Fruit fly (Drosophila melanogaster) whole organism, embryonic: ENCODE measurements around the gene CG5687.

Source experiments
- ATbp ChIP-seq: fragments of 200-800 bp; sonication (Bioruptor generic); optimal IDR thresholded peaks from 2 replicates; lab custom pipeline; 2017; ENCODE audit warnings: missing biosample characterization, mild to moderate bottlenecking, missing genetic modification characterization, missing genetic modification reagents
- Aef1 ChIP-seq: fragments of 200-800 bp; sonication (Bioruptor generic); IDR thresholded peaks from 3 replicates; pipeline ENCODE4 v1.3.6; 2022; ENCODE audit warnings: missing biosample characterization, missing genetic modification characterization
- Atf6 ChIP-seq: fragments of 200-800 bp; sonication (Bioruptor generic); IDR thresholded peaks from 2 replicates; pipeline ENCODE4 v1.3.6; 2022; ENCODE audit warnings: missing biosample characterization, missing genetic modification characterization
- Awh ChIP-seq: fragments of 200-800 bp; sonication (Bioruptor generic); IDR thresholded peaks from 2 replicates; pipeline ENCODE4, ENCODE4 v1.3.6; 2022; ENCODE audit warnings: missing biosample characterization, missing genetic modification characterization
- CG10431 ChIP-seq: fragments of 200-800 bp; sonication (Bioruptor generic); optimal IDR thresholded peaks from 3 replicates; lab custom pipeline; 2018; ENCODE audit warnings: missing biosample characterization, mild to moderate bottlenecking, missing genetic modification characterization
- CG11247 ChIP-seq: fragments of 200-800 bp; sonication (Bioruptor generic); IDR thresholded peaks from 2 replicates; pipeline ENCODE4 v1.3.6; 2022; ENCODE audit warnings: missing biosample characterization, missing genetic modification characterization
- CG11398 ChIP-seq: fragments of 200-800 bp; sonication (Bioruptor generic); optimal IDR thresholded peaks from 2 replicates; lab custom pipeline; 2016; ENCODE audit warnings: missing biosample characterization, missing genetic modification characterization
- CG12942 ChIP-seq: fragments of 200-800 bp; sonication (Bioruptor generic); optimal IDR thresholded peaks from 3 replicates; lab custom pipeline; 2016; ENCODE audit warnings: missing biosample characterization, missing genetic modification characterization
- CG13287 ChIP-seq: fragments of 200-800 bp; sonication (Bioruptor generic); IDR thresholded peaks from 2 replicates; pipeline ENCODE4 v1.3.6; 2022; ENCODE audit warnings: missing biosample characterization, missing genetic modification characterization; ENCODE audit not compliant: partially characterized antibody
- CG15269 ChIP-seq: fragments of 200-800 bp; sonication (Bioruptor generic); optimal IDR thresholded peaks from 2 replicates; lab custom pipeline; 2018; ENCODE audit warnings: missing biosample characterization, mild to moderate bottlenecking, missing genetic modification characterization, moderate library complexity
- CG1529 ChIP-seq: fragments of 200-800 bp; sonication (Bioruptor generic); optimal IDR thresholded peaks from 3 replicates; lab custom pipeline; 2018; ENCODE audit warnings: missing biosample characterization, missing genetic modification characterization
- CG15479 ChIP-seq: fragments of 200-800 bp; sonication (Bioruptor generic); optimal IDR thresholded peaks from 3 replicates; lab custom pipeline; 2019; ENCODE audit warnings: missing biosample characterization, mild to moderate bottlenecking, missing genetic modification characterization, moderate library complexity
- CG17328 ChIP-seq: fragments of 200-800 bp; sonication (Bioruptor generic); IDR thresholded peaks from 2 replicates; pipeline ENCODE4 v1.3.6; 2022; ENCODE audit warnings: missing biosample characterization, missing genetic modification characterization
- CG2712 ChIP-seq: fragments of 200-800 bp; optimal IDR thresholded peaks from 3 replicates; lab custom pipeline; 2019; ENCODE audit warnings: missing biosample characterization, mild to moderate bottlenecking, missing genetic modification characterization, moderate library complexity
- CG31224 ChIP-seq: fragments of 200-800 bp; sonication (Bioruptor generic); IDR thresholded peaks from 2 replicates; pipeline ENCODE4 v1.3.6; 2022; ENCODE audit warnings: missing biosample characterization, missing genetic modification characterization
- CG31365 ChIP-seq: fragments of 200-800 bp; sonication (Bioruptor generic); optimal IDR thresholded peaks from 2 replicates; lab custom pipeline; 2018; ENCODE audit warnings: missing biosample characterization, mild to moderate bottlenecking, missing genetic modification characterization
- CG6654 ChIP-seq: fragments of 200-800 bp; sonication (Bioruptor generic); optimal IDR thresholded peaks from 2 replicates; lab custom pipeline; 2017; ENCODE audit warnings: missing biosample characterization, mild to moderate bottlenecking, missing genetic modification characterization
- CG6689 ChIP-seq: fragments of 200-800 bp; sonication (Bioruptor generic); IDR thresholded peaks from 2 replicates; pipeline ENCODE4 v1.3.6; 2022; ENCODE audit warnings: missing biosample characterization, missing genetic modification characterization
- CG7745 ChIP-seq: fragments of 200-800 bp; sonication (Bioruptor generic); optimal IDR thresholded peaks from 2 replicates; lab custom pipeline; 2018; ENCODE audit warnings: missing biosample characterization, mild to moderate bottlenecking, missing genetic modification characterization, moderate library complexity
- CG7786 ChIP-seq: fragments of 200-800 bp; sonication (Bioruptor generic); optimal IDR thresholded peaks from 2 replicates; lab custom pipeline; 2016; ENCODE audit warnings: missing biosample characterization, missing genetic modification characterization
- CG7928 ChIP-seq: fragments of 200-800 bp; sonication (Bioruptor generic); optimal IDR thresholded peaks from 2 replicates; lab custom pipeline; 2017; ENCODE audit warnings: missing biosample characterization, mild to moderate bottlenecking, missing genetic modification characterization
- CG8944 ChIP-seq: fragments of 200-800 bp; sonication (Bioruptor generic); optimal IDR thresholded peaks from 3 replicates; lab custom pipeline; 2016; ENCODE audit warnings: missing biosample characterization, missing genetic modification characterization
- Dbx ChIP-seq: fragments of 200-800 bp; sonication (Bioruptor generic); IDR thresholded peaks from 3 replicates; pipeline ENCODE4 v1.3.6; 2022; ENCODE audit warnings: missing biosample characterization, missing genetic modification characterization
- Doc2 ChIP-seq: fragments of 200-800 bp; sonication (Bioruptor generic); IDR thresholded peaks from 2 replicates; pipeline ENCODE4 v1.3.6; 2022; ENCODE audit warnings: missing biosample characterization, missing genetic modification characterization
- E2f2 ChIP-seq: fragments of 200-800 bp; sonication (Bioruptor generic); IDR thresholded peaks from 2 replicates; pipeline ENCODE4 v1.3.6; 2022; ENCODE audit warnings: missing biosample characterization, missing genetic modification characterization
- Fer2 ChIP-seq: fragments of 200-800 bp; sonication (Bioruptor generic); optimal IDR thresholded peaks from 2 replicates; lab custom pipeline; 2018; ENCODE audit warnings: missing biosample characterization, mild to moderate bottlenecking, missing genetic modification characterization, moderate library complexity
- HLHmδ ChIP-seq: fragments of 200-800 bp; sonication (Bioruptor generic); optimal IDR thresholded peaks from 2 replicates; lab custom pipeline; 2018; ENCODE audit warnings: missing biosample characterization, mild to moderate bottlenecking, missing genetic modification characterization, moderate library complexity
- HmgD ChIP-seq: fragments of 200-800 bp; sonication (Bioruptor generic); optimal IDR thresholded peaks from 3 replicates; lab custom pipeline; 2016; ENCODE audit warnings: missing biosample characterization, missing genetic modification characterization
- HmgZ ChIP-seq: fragments of 200-800 bp; sonication (Bioruptor generic); optimal IDR thresholded peaks from 2 replicates; lab custom pipeline; 2018; ENCODE audit warnings: missing biosample characterization, mild to moderate bottlenecking, missing genetic modification characterization
- MTF-1 ChIP-seq: fragments of 200-800 bp; sonication (Bioruptor generic); optimal IDR thresholded peaks from 2 replicates; lab custom pipeline; 2018; ENCODE audit warnings: missing biosample characterization, mild to moderate bottlenecking, missing genetic modification characterization, borderline replicate concordance
- Neu2 ChIP-seq: fragments of 200-800 bp; sonication (Bioruptor generic); optimal IDR thresholded peaks from 3 replicates; lab custom pipeline; 2016; ENCODE audit warnings: missing biosample characterization, missing genetic modification characterization, borderline replicate concordance
- Scr ChIP-seq: fragments of 200-800 bp; sonication (Bioruptor generic); IDR thresholded peaks from 2 replicates; pipeline ENCODE4 v1.3.6; 2022; ENCODE audit warnings: missing biosample characterization, missing genetic modification characterization; ENCODE audit not compliant: partially characterized antibody
- Six4 ChIP-seq: fragments of 200-800 bp; sonication (Bioruptor generic); optimal IDR thresholded peaks from 2 replicates; lab custom pipeline; 2016; ENCODE audit warnings: missing biosample characterization, missing genetic modification characterization
- Sox100B ChIP-seq: fragments of 200-800 bp; sonication (Bioruptor generic); optimal IDR thresholded peaks from 3 replicates; lab custom pipeline; 2018; ENCODE audit warnings: missing biosample characterization, mild to moderate bottlenecking, missing genetic modification characterization
- Vsx1 ChIP-seq: fragments of 200-800 bp; sonication (Bioruptor generic); optimal IDR thresholded peaks from 2 replicates; lab custom pipeline; 2017; ENCODE audit warnings: missing biosample characterization, mild to moderate bottlenecking, missing genetic modification characterization, missing genetic modification reagents
- dmrt99B ChIP-seq: fragments of 200-800 bp; sonication (Bioruptor generic); optimal IDR thresholded peaks from 2 replicates; lab custom pipeline; 2018; ENCODE audit warnings: missing biosample characterization, mild to moderate bottlenecking, missing genetic modification characterization, moderate library complexity
- emc ChIP-seq: fragments of 200-800 bp; sonication (Bioruptor generic); optimal IDR thresholded peaks from 2 replicates; lab custom pipeline; 2016; ENCODE audit warnings: missing biosample characterization, missing genetic modification characterization
- ems ChIP-seq: fragments of 200-800 bp; sonication (Bioruptor generic); optimal IDR thresholded peaks from 3 replicates; lab custom pipeline; 2016; ENCODE audit warnings: missing biosample characterization, missing genetic modification characterization
- fru ChIP-seq: fragments of >200 bp; optimal IDR thresholded peaks from 2 replicates; lab custom pipeline; 2017
- gfzf ChIP-seq: fragments of 200-800 bp; sonication (Bioruptor generic); optimal IDR thresholded peaks from 2 replicates; lab custom pipeline; 2016; ENCODE audit warnings: missing biosample characterization, mild to moderate bottlenecking, missing genetic modification characterization, moderate library complexity
- ind ChIP-seq: fragments of 200-800 bp; sonication (Bioruptor generic); optimal IDR thresholded peaks from 3 replicates; lab custom pipeline; 2016; ENCODE audit warnings: missing biosample characterization, missing genetic modification characterization
- lov ChIP-seq, 2 experiments: fragments of 200-800 bp in 1 of 2; fragments of >200 bp in 1 of 2; sonication (Bioruptor generic) in 1 of 2; IDR thresholded peaks in 1 of 2; optimal IDR thresholded peaks in 1 of 2; 2 replicates in 1 of 2; 3 replicates in 1 of 2; pipeline versions ENCODE4 v1.3.6 to Lab custom; 2017 to 2022; ENCODE audit warnings: missing biosample characterization in 1 of 2, missing genetic modification characterization in 1 of 2
- maf-S ChIP-seq: fragments of 200-800 bp; sonication (Bioruptor generic); optimal IDR thresholded peaks from 2 replicates; lab custom pipeline; 2016; ENCODE audit warnings: missing biosample characterization, missing genetic modification characterization
- oc ChIP-seq: fragments of 200-800 bp; sonication (Bioruptor generic); optimal IDR thresholded peaks from 2 replicates; lab custom pipeline; 2018; ENCODE audit warnings: missing biosample characterization, mild to moderate bottlenecking, missing genetic modification characterization, moderate library complexity
- run ChIP-seq: fragments of 200-800 bp; sonication (Bioruptor generic); optimal IDR thresholded peaks from 3 replicates; lab custom pipeline; 2018; ENCODE audit warnings: missing biosample characterization, mild to moderate bottlenecking, missing genetic modification characterization
- sisA ChIP-seq: fragments of 200-800 bp; sonication (Bioruptor generic); IDR thresholded peaks from 2 replicates; pipeline ENCODE4 v1.3.6; 2022; ENCODE audit warnings: missing biosample characterization, missing genetic modification characterization
- tap ChIP-seq: fragments of 200-800 bp; optimal IDR thresholded peaks from 3 replicates; lab custom pipeline; 2019; ENCODE audit warnings: missing biosample characterization, mild to moderate bottlenecking, missing genetic modification characterization, moderate library complexity
- trem ChIP-seq: fragments of 200-800 bp; optimal IDR thresholded peaks from 3 replicates; lab custom pipeline; 2019; ENCODE audit warnings: missing biosample characterization, mild to moderate bottlenecking, missing genetic modification characterization, moderate library complexity
- twi ChIP-seq: fragments of 200-800 bp; optimal IDR thresholded peaks from 2 replicates; lab custom pipeline; 2019; ENCODE audit warnings: missing biosample characterization, mild to moderate bottlenecking, missing genetic modification characterization, moderate library complexity
- zfh2 ChIP-seq: fragments of 200-800 bp; sonication (Bioruptor generic); optimal IDR thresholded peaks from 2 replicates; lab custom pipeline; 2016; ENCODE audit warnings: missing biosample characterization, missing genetic modification characterization

Gene CG5687

DNA sequence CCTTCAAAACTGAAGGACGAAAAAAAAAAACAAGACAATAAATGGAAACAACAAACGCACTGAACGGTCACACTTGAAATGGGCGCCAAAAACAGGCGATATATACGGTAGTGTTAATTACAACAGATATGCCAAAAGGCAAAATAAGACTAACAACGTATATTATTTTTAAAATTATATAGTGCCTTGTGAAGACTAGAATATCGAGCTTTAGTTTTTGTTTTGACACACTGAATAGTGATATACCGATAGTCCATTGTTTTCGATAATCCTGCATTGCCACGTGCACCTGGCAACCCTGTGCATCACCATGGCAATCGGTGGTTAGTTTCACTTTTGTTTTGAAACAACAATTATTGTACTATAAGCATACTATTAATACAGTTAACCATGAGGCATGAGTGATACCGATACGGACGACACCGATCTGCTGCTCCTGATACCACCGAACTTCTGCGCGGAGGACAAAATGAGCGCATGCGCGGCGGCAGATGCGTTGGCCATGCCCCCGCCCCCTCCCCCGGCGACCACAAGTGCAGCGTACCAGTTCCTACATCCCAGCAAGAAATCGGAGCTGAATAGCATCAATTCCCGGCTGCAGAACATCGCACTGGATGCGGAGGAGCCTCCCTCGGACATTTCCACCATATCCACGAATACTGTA is 8.7 kb upstream of the CG5687 start, which contains the start of the genes mu2 and Cnb (continued):
- no peak for TF ChIP-seq Vsx1 (GFP tag; lab: Kevin White, UChicago)
- no peak for TF ChIP-seq tap (tag; lab: Kevin White, UChicago)
- TF ChIP-seq Doc2 (GFP tag; lab: Robert Waterston, UW): no peak
- no peak for TF ChIP-seq Awh (GFP tag; lab: Robert Waterston, UW)
- TF ChIP-seq Dbx: peak; percentile 26; the same call in 1 of the 3 replicates
- TF ChIP-seq CG8944: peak; percentile 4
- no peak for TF ChIP-seq CG12942 (GFP tag; lab: Kevin White, UChicago)
- TF ChIP-seq CG10431 (GFP tag; lab: Kevin White, UChicago): no peak
- TF ChIP-seq sisA: no peak
- TF ChIP-seq twi: no peak
- TF ChIP-seq CG31365 (tag; lab: Kevin White, UChicago): no peak
- TF ChIP-seq HmgZ (tag; lab: Kevin White, UChicago): peak; percentile 21
- TF ChIP-seq Sox100B (GFP tag; lab: Kevin White, UChicago): no peak
- TF ChIP-seq gfzf (GFP tag; lab: Kevin White, UChicago): peak; percentile 60
- TF ChIP-seq Scr: peak; percentile 84
- peak; percentile 87 for TF ChIP-seq E2f2
- TF ChIP-seq CG31224 (GFP tag; lab: Robert Waterston, UW): no peak
- no peak for TF ChIP-seq lov (optimal IDR thresholded peaks at IDR 0.05; lab: Kevin White, UChicago)
- no peak for TF ChIP-seq lov (GFP tag; IDR thresholded peaks at IDR 0.05; lab: Robert Waterston, UW)
- TF ChIP-seq CG13287 (GFP tag; lab: Robert Waterston, UW): peak; percentile 89
- no peak for TF ChIP-seq HmgD (GFP tag; lab: Kevin White, UChicago)
- no peak for TF ChIP-seq CG11398
- TF ChIP-seq CG17328: no peak
- peak; percentile 7 for TF ChIP-seq CG7786 (GFP tag; lab: Kevin White, UChicago)
- TF ChIP-seq CG15269 (tag; lab: Kevin White, UChicago): no peak
- no peak for TF ChIP-seq HLHmδ (GFP tag; lab: Kevin White, UChicago)
- no peak for TF ChIP-seq MTF-1
- no peak for TF ChIP-seq CG6654 (GFP tag; lab: Kevin White, UChicago)
- no peak for TF ChIP-seq emc (GFP tag; lab: Kevin White, UChicago)
- peak; percentile 79 for TF ChIP-seq trem (tag; lab: Kevin White, UChicago)
- no peak for TF ChIP-seq ATbp (GFP tag; lab: Kevin White, UChicago)
- TF ChIP-seq CG11247 (GFP tag; lab: Robert Waterston, UW): no peak
- no peak for TF ChIP-seq CG7928 (GFP tag; lab: Kevin White, UChicago)
- no peak for TF ChIP-seq Atf6 (GFP tag; lab: Robert Waterston, UW)
- TF ChIP-seq CG2712 (tag; lab: Kevin White, UChicago): no peak
- no peak for TF ChIP-seq ems
- 0 out of 2 replicates have a peak, but pooled peaks have one; percentile 5 for TF ChIP-seq CG6689 (GFP tag; lab: Robert Waterston, UW)
- no peak for TF ChIP-seq maf-S (GFP tag; lab: Kevin White, UChicago)
- TF ChIP-seq dmrt99B: no peak
- TF ChIP-seq oc: no peak
- TF ChIP-seq Aef1 (GFP tag; lab: Robert Waterston, UW): no peak
- no peak for TF ChIP-seq CG7745 (tag; lab: Kevin White, UChicago)
- TF ChIP-seq Six4 (GFP tag; lab: Kevin White, UChicago): no peak
- no peak for TF ChIP-seq Fer2 (tag; lab: Kevin White, UChicago)
- no peak for TF ChIP-seq CG1529
- TF ChIP-seq Neu2: no peak
- TF ChIP-seq run (tag; lab: Kevin White, UChicago): no peak
- TF ChIP-seq fru (lab: Kevin White, UChicago): no peak
- no peak for TF ChIP-seq ind
- TF ChIP-seq CG15479 (GFP tag; lab: Kevin White, UChicago): no peak
- TF ChIP-seq zfh2 (GFP tag; lab: Kevin White, UChicago): peak; percentile 43
